Worm (Caenorhabditis elegans) whole organism, L1 larva: ENCODE measurements around the gene ZK816.1.

Source experiments
- Y116A8C.19 ChIP-seq: sonication (generic microtip); optimal IDR thresholded peaks from 2 replicates; lab custom pipeline; 2016; ENCODE audit warnings: missing compliant biosample characterization, missing genetic modification characterization, borderline replicate concordance
- alr-1 ChIP-seq: fragments of 200-800 bp; sonication (Bioruptor generic); optimal IDR thresholded peaks from 2 replicates; lab custom pipeline; 2018; ENCODE audit warnings: borderline replicate concordance, mild to moderate bottlenecking, missing genetic modification characterization, missing compliant biosample characterization
- ceh-63 ChIP-seq: fragments of 200-800 bp; sonication (Bioruptor generic); optimal IDR thresholded peaks from 2 replicates; lab custom pipeline; 2018; ENCODE audit warnings: mild to moderate bottlenecking, missing genetic modification characterization, missing compliant biosample characterization
- ceh-8 ChIP-seq: fragments of 200-800 bp; sonication (Bioruptor generic); optimal IDR thresholded peaks from 2 replicates; lab custom pipeline; 2018; ENCODE audit warnings: mild to moderate bottlenecking, missing genetic modification characterization, moderate library complexity, missing compliant biosample characterization
- ceh-82 ChIP-seq, 3 experiments: fragments of 150-350 bp in 1 of 3; sonication (generic microtip) in 2 of 3; optimal IDR thresholded peaks; 2 replicates each; lab custom pipeline; 2014 to 2017; ENCODE audit warnings: missing biosample characterization in 3 of 3, missing genetic modification characterization in 3 of 3
- ceh-88 ChIP-seq: fragments of 200-800 bp; sonication (Bioruptor generic); IDR thresholded peaks from 2 replicates; pipeline ENCODE4 v1.3.6; 2022; ENCODE audit warnings: missing genetic modification characterization, missing compliant biosample characterization
- ceh-90 ChIP-seq: sonication (generic microtip); optimal IDR thresholded peaks from 2 replicates; lab custom pipeline; 2016; ENCODE audit warnings: missing genetic modification characterization, missing compliant biosample characterization
- dpl-1 ChIP-seq, 3 experiments: fragments of 150-350 bp in 2 of 3; sonication (generic microtip) in 1 of 3; optimal IDR thresholded peaks; 2 replicates each; lab custom pipeline; 2014 to 2017; ENCODE audit warnings: missing biosample characterization in 3 of 3, missing genetic modification characterization in 3 of 3, missing genetic modification reagents in 3 of 3
- efl-1 ChIP-seq, 4 experiments: fragments of 150-350 bp; optimal IDR thresholded peaks in 3 of 4; peaks in 1 of 4; 1 replicate in 1 of 4; 2 replicates in 3 of 4; lab custom pipeline; 2014; ENCODE audit warnings: missing biosample characterization in 2 of 4, missing genetic modification characterization in 2 of 4, missing genetic modification reagents in 2 of 4
- egl-27 ChIP-seq, 2 experiments: fragments of 150-350 bp in 1 of 2; sonication (generic microtip); optimal IDR thresholded peaks; 3 replicates each; lab custom pipeline; 2017 to 2018; ENCODE audit warnings: missing biosample characterization in 2 of 2, missing genetic modification characterization in 2 of 2, missing genetic modification reagents in 2 of 2
- elt-2 ChIP-seq: sonication (generic microtip); optimal IDR thresholded peaks from 2 replicates; lab custom pipeline; 2016; ENCODE audit warnings: missing genetic modification characterization, mild to moderate bottlenecking, inconsistent platforms, missing compliant biosample characterization, missing genetic modification reagents
- fkh-10 ChIP-seq: sonication (generic microtip); optimal IDR thresholded peaks from 2 replicates; lab custom pipeline; 2017; ENCODE audit warnings: missing biosample characterization, missing genetic modification reagents, missing genetic modification characterization
- fkh-4 ChIP-seq: sonication (generic microtip); optimal IDR thresholded peaks from 2 replicates; lab custom pipeline; 2016; ENCODE audit warnings: missing compliant biosample characterization, missing genetic modification characterization, borderline replicate concordance
- hlh-17 ChIP-seq: fragments of 200-800 bp; sonication (Bioruptor generic); optimal IDR thresholded peaks from 2 replicates; lab custom pipeline; 2018; ENCODE audit warnings: missing genetic modification characterization, mild to moderate bottlenecking, missing compliant biosample characterization, moderate library complexity, borderline replicate concordance
- hlh-4 ChIP-seq: sonication (generic microtip); optimal IDR thresholded peaks from 2 replicates; lab custom pipeline; 2016; ENCODE audit warnings: mild to moderate bottlenecking, missing genetic modification characterization, missing compliant biosample characterization
- irx-1 ChIP-seq: sonication (generic microtip); optimal IDR thresholded peaks from 2 replicates; lab custom pipeline; 2016; ENCODE audit warnings: missing genetic modification characterization, missing compliant biosample characterization
- isw-1 ChIP-seq: fragments of 200-800 bp; sonication (Bioruptor generic); IDR thresholded peaks from 2 replicates; pipeline ENCODE4 v1.3.6; 2022; ENCODE audit warnings: missing genetic modification characterization, missing compliant biosample characterization
- lin-14 ChIP-seq: fragments of 200-800 bp; sonication (Bioruptor generic); optimal IDR thresholded peaks from 2 replicates; lab custom pipeline; 2018; ENCODE audit warnings: mild to moderate bottlenecking, missing genetic modification characterization, moderate library complexity, missing compliant biosample characterization
- lin-35 ChIP-seq, 2 experiments: fragments of 150-350 bp; optimal IDR thresholded peaks; 2 replicates each; lab custom pipeline; 2014; ENCODE audit warnings: missing biosample characterization in 2 of 2, missing genetic modification characterization in 2 of 2, missing genetic modification reagents in 2 of 2
- lin-39 ChIP-seq: fragments of 150-350 bp; optimal IDR thresholded peaks from 2 replicates; lab custom pipeline; 2014; ENCODE audit warnings: missing biosample characterization, missing genetic modification reagents, missing genetic modification characterization
- lir-3 ChIP-seq: sonication (generic microtip); optimal IDR thresholded peaks from 2 replicates; lab custom pipeline; 2016; ENCODE audit warnings: mild to moderate bottlenecking, missing genetic modification characterization, moderate library complexity, missing compliant biosample characterization; ENCODE audit not compliant: poor library complexity
- mef-2 ChIP-seq: fragments of 150-350 bp; optimal IDR thresholded peaks from 2 replicates; lab custom pipeline; 2014; ENCODE audit warnings: missing biosample characterization, missing genetic modification characterization
- mep-1 ChIP-seq: fragments of 150-350 bp; optimal IDR thresholded peaks from 2 replicates; lab custom pipeline; 2014; ENCODE audit warnings: missing biosample characterization, missing genetic modification characterization
- nhr-12 ChIP-seq: sonication (generic microtip); optimal IDR thresholded peaks from 2 replicates; lab custom pipeline; 2017; ENCODE audit warnings: missing biosample characterization, missing genetic modification characterization
- nhr-28 ChIP-seq: fragments of 150-350 bp; optimal IDR thresholded peaks from 2 replicates; lab custom pipeline; 2014; ENCODE audit warnings: missing biosample characterization, missing genetic modification characterization
- nhr-76 ChIP-seq: sonication (generic microtip); optimal IDR thresholded peaks from 2 replicates; lab custom pipeline; 2017; ENCODE audit warnings: missing biosample characterization, missing genetic modification characterization
- nhr-84 ChIP-seq: sonication (generic microtip); optimal IDR thresholded peaks from 2 replicates; lab custom pipeline; 2017; ENCODE audit warnings: missing biosample characterization, missing genetic modification characterization
- pag-3 ChIP-seq: sonication (generic microtip); optimal IDR thresholded peaks from 2 replicates; lab custom pipeline; 2017; ENCODE audit warnings: missing genetic modification characterization, mild to moderate bottlenecking, missing compliant biosample characterization, antibody characterized with exemption, borderline replicate concordance; ENCODE audit not compliant: insufficient read depth
- pax-3 ChIP-seq: fragments of 200-800 bp; sonication (Bioruptor generic); optimal IDR thresholded peaks from 2 replicates; lab custom pipeline; 2018; ENCODE audit warnings: mild to moderate bottlenecking, missing genetic modification characterization, moderate library complexity, missing compliant biosample characterization
- snu-23 ChIP-seq: sonication (generic microtip); optimal IDR thresholded peaks from 2 replicates; lab custom pipeline; 2016; ENCODE audit warnings: missing genetic modification characterization, missing compliant biosample characterization
- sox-4 ChIP-seq: sonication (generic microtip); optimal IDR thresholded peaks from 2 replicates; lab custom pipeline; 2016; ENCODE audit warnings: missing genetic modification characterization, missing compliant biosample characterization
- sup-37 ChIP-seq: fragments of 200-800 bp; sonication (Bioruptor generic); optimal IDR thresholded peaks from 2 replicates; lab custom pipeline; 2018; ENCODE audit warnings: mild to moderate bottlenecking, missing genetic modification characterization, missing compliant biosample characterization
- swsn-7 ChIP-seq: sonication (generic microtip); optimal IDR thresholded peaks from 2 replicates; lab custom pipeline; 2016; ENCODE audit warnings: missing genetic modification characterization, missing compliant biosample characterization
- tbx-2 ChIP-seq: sonication (generic microtip); optimal IDR thresholded peaks from 2 replicates; lab custom pipeline; 2016; ENCODE audit warnings: missing genetic modification characterization, missing compliant biosample characterization
- tlp-1 ChIP-seq: fragments of 150-350 bp; optimal IDR thresholded peaks from 2 replicates; lab custom pipeline; 2014; ENCODE audit warnings: missing biosample characterization, missing genetic modification characterization
- unc-130 ChIP-seq: fragments of 150-350 bp; optimal IDR thresholded peaks from 2 replicates; lab custom pipeline; 2017; ENCODE audit warnings: missing biosample characterization, missing genetic modification characterization, inconsistent platforms
- unc-30 ChIP-seq: sonication (generic microtip); optimal IDR thresholded peaks from 2 replicates; lab custom pipeline; 2017; ENCODE audit warnings: missing biosample characterization, missing genetic modification characterization
- unc-62 ChIP-seq: fragments of 150-350 bp; optimal IDR thresholded peaks from 2 replicates; lab custom pipeline; 2014; ENCODE audit warnings: missing biosample characterization, missing genetic modification reagents, missing genetic modification characterization
- unc-86 ChIP-seq: sonication (generic microtip); optimal IDR thresholded peaks from 2 replicates; lab custom pipeline; 2016; ENCODE audit warnings: missing genetic modification characterization, missing compliant biosample characterization
- vab-15 ChIP-seq: sonication (generic microtip); optimal IDR thresholded peaks from 2 replicates; lab custom pipeline; 2017; ENCODE audit warnings: missing genotype, mild to moderate bottlenecking, missing genetic modification characterization, missing compliant biosample characterization
- xbp-1 ChIP-seq: sonication (generic microtip); optimal IDR thresholded peaks from 2 replicates; lab custom pipeline; 2016; ENCODE audit warnings: missing genetic modification characterization, missing compliant biosample characterization
- ztf-11 ChIP-seq, 2 experiments: sonication (generic microtip); optimal IDR thresholded peaks; 2 replicates each; lab custom pipeline; 2016 to 2017; ENCODE audit warnings: missing genetic modification characterization in 2 of 2, missing biosample characterization in 1 of 2, missing compliant biosample characterization in 1 of 2

Gene ZK816.1

DNA sequence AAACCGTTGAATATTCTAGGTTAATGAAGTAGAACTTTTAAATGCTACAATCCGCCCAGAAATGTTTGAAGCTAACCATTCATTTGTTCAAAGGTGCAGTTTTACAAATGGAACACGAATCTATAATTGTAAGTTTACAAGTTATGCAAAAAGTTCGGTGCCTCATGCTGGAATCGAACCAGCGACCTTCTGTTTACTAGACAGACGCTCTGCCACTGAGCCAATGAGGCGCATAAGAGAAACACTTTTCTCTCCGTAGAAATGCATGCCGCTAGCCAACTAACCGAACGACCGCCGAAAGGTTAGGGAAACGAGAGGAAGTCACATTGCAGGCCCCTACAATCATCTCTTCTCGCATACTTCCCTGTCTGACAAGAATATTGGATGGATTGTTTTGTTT, 19.8 kb downstream of the ZK816.1 start (continued):
- TF ChIP-seq lin-39 (tag; lab: Kevin White, UChicago) = no peak
- TF ChIP-seq hlh-4 (tag; lab: Kevin White, UChicago) = no peak
- no peak for TF ChIP-seq hlh-17 (GFP tag; lab: Kevin White, UChicago)
- TF ChIP-seq alr-1 (tag; lab: Kevin White, UChicago) = no peak
- peak; percentile 83 for TF ChIP-seq snu-23 (GFP tag; lab: Kevin White, UChicago)
- TF ChIP-seq lir-3 = peak; percentile 50
- TF ChIP-seq nhr-84 (tag; lab: Kevin White, UChicago) = no peak
- TF ChIP-seq swsn-7 = peak; percentile 71
- TF ChIP-seq dpl-1 (GFP tag; optimal IDR thresholded peaks at IDR 0.05; lab: Kevin White, UChicago) = peak in 2 of 3 experiments; percentile 10 to 21
- peak; percentile 39 to 40 for TF ChIP-seq efl-1 (optimal IDR thresholded peaks at IDR 0.05; lab: Kevin White, UChicago)
- TF ChIP-seq efl-1 (GFP tag; optimal IDR thresholded peaks at IDR 0.05 in 1 of 2; lab: Kevin White, UChicago) = peak in 1 of 2 experiments; percentile 7
- no peak for TF ChIP-seq sup-37 (GFP tag; lab: Kevin White, UChicago)
- TF ChIP-seq unc-86 (tag; lab: Kevin White, UChicago) = peak; percentile 66
- no peak for TF ChIP-seq ztf-11 (tag; optimal IDR thresholded peaks at IDR 0.05; lab: Kevin White, UChicago)
- peak; percentile 64 for TF ChIP-seq mep-1 (tag; lab: Kevin White, UChicago)
- TF ChIP-seq egl-27 (tag; optimal IDR thresholded peaks at IDR 0.05; lab: Kevin White, UChicago) = no peak
- peak; percentile 14 for TF ChIP-seq nhr-76 (tag; lab: Kevin White, UChicago)
- peak; percentile 50; the same call in 1 of the 2 replicates for TF ChIP-seq ceh-88 (GFP tag; lab: Robert Waterston, UW)
- no peak for TF ChIP-seq nhr-28 (tag; lab: Kevin White, UChicago)
- peak; percentile 24 for TF ChIP-seq ceh-90 (tag; lab: Kevin White, UChicago)
- TF ChIP-seq ceh-8 (GFP tag; lab: Kevin White, UChicago) = peak; percentile 43
- peak; percentile 53 for TF ChIP-seq fkh-10 (GFP tag; lab: Kevin White, UChicago)
- no peak for TF ChIP-seq pax-3 (tag; lab: Kevin White, UChicago)
- TF ChIP-seq mef-2 (tag; lab: Kevin White, UChicago) = no peak
- peak; percentile 11 for TF ChIP-seq unc-130
- no peak for TF ChIP-seq sox-4
- no peak for TF ChIP-seq unc-62 (GFP tag; lab: Kevin White, UChicago)
- TF ChIP-seq unc-30 (tag; lab: Kevin White, UChicago) = no peak
- peak; percentile 56 for TF ChIP-seq irx-1 (tag; lab: Kevin White, UChicago)
- TF ChIP-seq elt-2 (tag; lab: Kevin White, UChicago) = peak; percentile 19
- peak; percentile 59 for TF ChIP-seq xbp-1 (tag; lab: Kevin White, UChicago)
- TF ChIP-seq fkh-4 (tag; lab: Kevin White, UChicago) = no peak
- TF ChIP-seq nhr-12 (tag; lab: Kevin White, UChicago) = no peak
- TF ChIP-seq lin-35 (GFP tag; optimal IDR thresholded peaks at IDR 0.05; lab: Kevin White, UChicago) = peak; percentile 49 to 70
- TF ChIP-seq ceh-63 (GFP tag; lab: Kevin White, UChicago) = no peak
- no peak for TF ChIP-seq tlp-1
- no peak for TF ChIP-seq pag-3 (tag; lab: Kevin White, UChicago)
- peak; percentile 71 for TF ChIP-seq tbx-2 (tag; lab: Kevin White, UChicago)
- TF ChIP-seq Y116A8C.19 (tag; lab: Kevin White, UChicago) = no peak
- TF ChIP-seq vab-15 (tag; lab: Kevin White, UChicago) = peak; percentile 12
- peak; percentile 38 for TF ChIP-seq isw-1 (GFP tag; lab: Robert Waterston, UW)

DNA sequence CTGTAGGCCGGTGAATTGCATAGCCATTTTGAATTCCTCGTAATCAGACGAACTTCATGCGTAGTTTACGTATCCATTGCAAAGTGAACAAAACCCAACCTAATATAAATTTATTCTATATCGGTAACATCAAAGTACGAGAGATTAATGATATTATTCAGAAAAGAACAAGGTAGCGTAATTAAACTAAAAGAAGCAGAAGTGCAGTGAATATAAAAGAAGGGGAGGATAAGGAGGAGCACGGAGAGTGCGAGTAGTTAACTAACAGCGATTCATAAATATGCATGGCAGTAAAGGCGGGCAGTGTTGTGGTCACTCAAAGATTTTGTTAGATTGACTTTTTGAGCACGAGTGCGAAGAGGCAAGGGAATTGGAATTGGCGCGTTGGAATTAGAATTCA, 23.1 kb downstream of the ZK816.1 start, which contains the start of gene clc-3:
Gene clc-3 (minus strand): TSS at position 101 of the 400 bp plus-strand sequence.
- TF ChIP-seq lin-14 (GFP tag; lab: Kevin White, UChicago) (peak; percentile 2), ceh-82 (tag; optimal IDR thresholded peaks at IDR 0.05; lab: Kevin White, UChicago) (no peak), unc-30 (tag; lab: Kevin White, UChicago) (no peak)
- TF ChIP-seq, all 84 proteins: peak for 1
